Fruit fly (Drosophila melanogaster) whole organism, embryonic: ENCODE measurements around the gene CG15047.

Experiments
- CG10565 ChIP-seq: fragments of 200-800 bp; sonication (Bioruptor generic); optimal IDR thresholded peaks from 3 replicates; lab custom pipeline; 2016; ENCODE audit warnings: missing biosample characterization, mild to moderate bottlenecking, missing genetic modification characterization
- CG2202 ChIP-seq: fragments of 200-800 bp; sonication (Bioruptor generic); optimal IDR thresholded peaks from 2 replicates; lab custom pipeline; 2018; ENCODE audit warnings: missing biosample characterization, mild to moderate bottlenecking, missing genetic modification characterization
- CG3163 ChIP-seq: fragments of 200-800 bp; sonication (Bioruptor generic); optimal IDR thresholded peaks from 3 replicates; lab custom pipeline; 2016; ENCODE audit warnings: missing biosample characterization, missing genetic modification characterization
- CG32767 ChIP-seq: fragments of 200-800 bp; sonication (Bioruptor generic); IDR thresholded peaks from 2 replicates; pipeline ENCODE4 v1.3.6; 2022; ENCODE audit warnings: missing biosample characterization, missing genetic modification characterization
- CG7556 ChIP-seq: fragments of 200-800 bp; sonication (Bioruptor generic); optimal IDR thresholded peaks from 2 replicates; lab custom pipeline; 2017; ENCODE audit warnings: missing biosample characterization, mild to moderate bottlenecking, missing genetic modification characterization
- Dip2 ChIP-seq: fragments of 200-800 bp; sonication (Bioruptor generic); IDR thresholded peaks from 2 replicates; pipeline ENCODE4 v1.3.6; 2022; ENCODE audit warnings: missing biosample characterization, missing genetic modification characterization
- Hr39 ChIP-seq: fragments of >200 bp; optimal IDR thresholded peaks from 2 replicates; lab custom pipeline; 2017
- corto ChIP-seq: fragments of 200-800 bp; sonication (Bioruptor generic); optimal IDR thresholded peaks from 2 replicates; lab custom pipeline; 2016; ENCODE audit warnings: missing biosample characterization, mild to moderate bottlenecking, missing genetic modification characterization, moderate library complexity
- ems ChIP-seq: fragments of 200-800 bp; sonication (Bioruptor generic); optimal IDR thresholded peaks from 3 replicates; lab custom pipeline; 2016; ENCODE audit warnings: missing biosample characterization, missing genetic modification characterization
- hb ChIP-seq: fragments of 200-800 bp; sonication (Bioruptor generic); IDR thresholded peaks from 3 replicates; pipeline ENCODE4 v1.3.6; 2022; ENCODE audit warnings: missing biosample characterization, missing genetic modification characterization; ENCODE audit not compliant: partially characterized antibody

DNA sequence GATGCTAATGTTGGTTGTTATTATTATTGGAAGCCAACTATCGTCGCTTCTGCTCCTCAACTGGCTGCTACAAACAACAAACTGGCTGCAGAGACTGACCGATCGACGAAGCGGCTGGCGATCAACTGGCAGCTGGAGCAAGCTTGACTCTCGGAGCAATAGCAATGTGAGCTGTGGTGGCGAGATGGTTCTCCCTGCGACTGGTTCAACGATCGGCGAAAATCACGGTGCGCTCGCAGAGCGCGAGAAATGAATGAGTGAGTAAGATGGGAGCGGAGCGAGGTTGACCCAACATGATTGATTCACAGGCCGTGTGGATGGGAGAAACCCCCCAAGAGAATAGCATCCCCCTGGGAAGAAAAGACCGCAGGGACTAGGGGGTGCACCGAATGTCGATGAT lies 39.0 kb upstream of the CG15047 start, which contains the start of gene CG15046:
- TF ChIP-seq CG3163 (no peak), CG32767 (GFP tag; lab: Robert Waterston, UW) (no peak), hb (GFP tag; lab: Robert Waterston, UW) (no peak), Hr39 (lab: Kevin White, UChicago) (no peak), CG10565 (no peak), CG2202 (no peak), corto (GFP tag; lab: Kevin White, UChicago) (no peak), ems (GFP tag; lab: Kevin White, UChicago) (no peak), Dip2 (no peak), CG7556 (GFP tag; lab: Kevin White, UChicago) (no peak)
